Fruit fly (Drosophila melanogaster) whole organism, prepupa: Measurements from ENCODE around the gene Task7.

ENCODE experiments used
- CG16779 ChIP-seq: fragments of 200-800 bp; sonication (Bioruptor generic); optimal IDR thresholded peaks from 3 replicates; lab custom pipeline; 2017; ENCODE audit warnings: missing biosample characterization, mild to moderate bottlenecking, missing genetic modification characterization
- CG3032 ChIP-seq: fragments of 200-800 bp; optimal IDR thresholded peaks from 2 replicates; lab custom pipeline; 2019; ENCODE audit warnings: missing biosample characterization, mild to moderate bottlenecking, missing genetic modification characterization, moderate library complexity

dm6 chr3R:9401127-9401603 lies 10.9 kb downstream of the Task7 start, which contains the start of the genes RpL34b and CG8132:
- peak; percentile 96 for TF ChIP-seq CG3032 (tag; lab: Kevin White, UChicago)
- TF ChIP-seq CG16779 (tag; lab: Kevin White, UChicago), result peak; percentile 71
